Worm (Caenorhabditis elegans) whole organism, early embryonic: ENCODE results near the gene T01H10.11.

Experiments
- F13C5.2 ChIP-seq: sonication (generic microtip); optimal IDR thresholded peaks from 2 replicates; lab custom pipeline; 2017; ENCODE audit warnings: mild to moderate bottlenecking, missing genetic modification characterization, inconsistent platforms, missing compliant biosample characterization
- ama-1 ChIP-seq: fragments of 150-350 bp; optimal IDR thresholded peaks from 2 replicates; lab custom pipeline; 2014
- ceh-13 ChIP-seq: fragments of 200-800 bp; sonication (Bioruptor generic); optimal IDR thresholded peaks from 2 replicates; lab custom pipeline; 2018; ENCODE audit warnings: mild to moderate bottlenecking, missing genetic modification characterization, missing compliant biosample characterization
- ets-7 ChIP-seq: sonication (generic microtip); optimal IDR thresholded peaks from 2 replicates; lab custom pipeline; 2016; ENCODE audit warnings: missing genotype, missing genetic modification characterization, missing compliant biosample characterization
- flt-1 ChIP-seq: fragments of 200-800 bp; sonication (Bioruptor generic); IDR thresholded peaks from 2 replicates; pipeline ENCODE4 v1.3.6; 2022; ENCODE audit warnings: missing genetic modification characterization, missing compliant biosample characterization
- hmbx-1 ChIP-seq: sonication (generic microtip); optimal IDR thresholded peaks from 2 replicates; lab custom pipeline; 2016; ENCODE audit warnings: mild to moderate bottlenecking, missing genetic modification characterization, missing compliant biosample characterization
- hmg-4 ChIP-seq: fragments of 200-800 bp; sonication (Bioruptor generic); optimal IDR thresholded peaks from 2 replicates; lab custom pipeline; 2018; ENCODE audit warnings: mild to moderate bottlenecking, missing genetic modification characterization, missing compliant biosample characterization
- hnd-1 ChIP-seq: sonication (generic microtip); optimal IDR thresholded peaks from 2 replicates; lab custom pipeline; 2016; ENCODE audit warnings: missing genetic modification characterization, missing compliant biosample characterization
- scrt-1 ChIP-seq: fragments of 200-800 bp; sonication (Bioruptor generic); IDR thresholded peaks from 2 replicates; pipeline ENCODE4 v1.3.6; 2022; ENCODE audit warnings: missing genetic modification characterization, missing compliant biosample characterization
- tbx-11 ChIP-seq: fragments of 200-800 bp; sonication (Bioruptor generic); IDR thresholded peaks from 2 replicates; pipeline ENCODE4 v1.3.6; 2022; ENCODE audit warnings: missing genetic modification characterization, missing compliant biosample characterization
- tra-4 ChIP-seq: sonication (generic microtip); optimal IDR thresholded peaks from 2 replicates; lab custom pipeline; 2017; ENCODE audit warnings: missing genetic modification characterization, missing compliant biosample characterization

DNA sequence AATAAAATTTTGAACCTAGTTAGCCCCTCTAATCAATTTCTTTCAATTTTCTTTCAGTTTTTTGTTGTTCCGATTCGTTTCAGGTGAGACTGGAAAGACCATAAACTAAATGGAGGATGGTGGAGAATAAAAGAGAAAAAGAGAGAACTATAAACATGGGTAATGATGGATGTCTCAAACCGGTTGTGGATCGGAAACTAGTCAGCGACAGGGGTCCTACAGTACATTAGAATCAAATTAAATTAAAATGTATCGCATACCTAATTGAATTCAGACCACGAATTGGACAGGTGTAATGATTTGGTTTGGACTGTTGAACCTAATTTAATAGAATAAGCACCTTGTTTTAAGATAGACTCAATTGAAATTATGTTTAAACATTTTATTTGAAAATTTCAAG, 40.8 kb downstream of the T01H10.11 start:
- TF ChIP-seq flt-1 (GFP tag; lab: Robert Waterston, UW) (no peak), tbx-11 (GFP tag; lab: Robert Waterston, UW) (no peak), scrt-1 (GFP tag; lab: Robert Waterston, UW) (no peak), ama-1 (lab: Kevin White, UChicago) (no peak), tra-4 (tag; lab: Kevin White, UChicago) (no peak), ets-7 (no peak), hmbx-1 (tag; lab: Kevin White, UChicago) (no peak), hmg-4 (no peak), ceh-13 (no peak), hnd-1 (no peak), F13C5.2 (no peak)
